Fruit fly (Drosophila melanogaster): ENCODE results near the gene Gnmt.

DNA sequence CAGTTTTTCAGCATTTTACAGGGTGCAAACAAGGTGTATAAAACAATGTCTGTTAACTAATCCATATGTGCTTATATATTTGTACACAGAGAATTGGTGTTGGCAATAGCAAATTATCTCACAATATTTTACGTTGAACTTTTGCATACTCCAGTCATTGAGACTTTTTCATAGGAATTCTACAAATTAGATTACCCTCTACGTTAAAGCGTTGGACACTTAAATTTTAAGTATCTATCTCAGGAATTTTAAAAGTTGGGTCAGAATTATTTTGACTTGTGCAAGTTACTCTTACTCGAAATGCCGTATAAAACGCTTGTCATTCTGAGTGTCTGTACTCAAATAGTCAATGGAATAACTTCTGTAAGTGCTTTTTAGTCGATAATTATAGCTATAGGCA is 41.3 kb upstream of the Gnmt start, which contains the start of gene CG18530:
- TF ChIP-seq lola (GFP tag; optimal IDR thresholded peaks at IDR 0.05) (no peak), Hr83 (GFP tag; optimal IDR thresholded peaks at IDR 0.05; ENCODE audit: poor library complexity, severe bottlenecking) (no peak), h (GFP tag; optimal IDR thresholded peaks at IDR 0.05) (no peak), brk (GFP tag; optimal IDR thresholded peaks at IDR 0.05) (no peak), Dfd (GFP tag; optimal IDR thresholded peaks at IDR 0.05) (no peak), rgr (GFP tag; optimal IDR thresholded peaks at IDR 0.05) (no peak), ey (GFP tag; optimal IDR thresholded peaks at IDR 0.05) (no peak)
